Worm (Caenorhabditis elegans) whole organism, midembryonic: ENCODE results near the gene T22D1.17.

Source experiments
- cog-1 ChIP-seq: sonication (generic microtip); optimal IDR thresholded peaks from 2 replicates; lab custom pipeline; 2016; ENCODE audit warnings: missing genetic modification characterization, missing compliant biosample characterization
- flt-1 ChIP-seq: fragments of 200-800 bp; sonication (Bioruptor generic); IDR thresholded peaks from 2 replicates; pipeline ENCODE4 v1.3.6; 2022; ENCODE audit warnings: missing genetic modification characterization, missing compliant biosample characterization
- med-1 ChIP-seq: sonication (generic microtip); optimal IDR thresholded peaks from 2 replicates; lab custom pipeline; 2017; ENCODE audit warnings: missing genetic modification characterization, mild to moderate bottlenecking, missing compliant biosample characterization, antibody characterized with exemption, missing genetic modification reagents; ENCODE audit not compliant: insufficient read depth
- ref-1 ChIP-seq: fragments of 200-800 bp; sonication (Bioruptor generic); conservative IDR thresholded peaks from 2 replicates; pipeline ENCODE4 v1.3.6; 2022; ENCODE audit warnings: missing genetic modification reagents, missing genetic modification characterization, missing compliant biosample characterization
- tab-1 ChIP-seq: fragments of 200-800 bp; sonication (Bioruptor generic); IDR thresholded peaks from 2 replicates; pipeline ENCODE4 v1.3.6; 2022; ENCODE audit warnings: missing genetic modification characterization, missing compliant biosample characterization
- ztf-29 ChIP-seq: fragments of 200-800 bp; sonication (Bioruptor generic); IDR thresholded peaks from 2 replicates; pipeline ENCODE4 v1.3.6; 2022; ENCODE audit warnings: missing genetic modification reagents, missing genetic modification characterization, missing compliant biosample characterization

- no peak for TF ChIP-seq flt-1
- TF ChIP-seq cog-1 (tag; lab: Kevin White, UChicago) = no peak
- no peak for TF ChIP-seq med-1 (GFP tag; lab: Kevin White, UChicago)
- no peak for TF ChIP-seq ref-1
- TF ChIP-seq ztf-29 = no peak
- TF ChIP-seq tab-1 (GFP tag; lab: Robert Waterston, UW) = no peak
Observed at ce11 chrIV:6904606-6905005, 1.2 kb upstream of the T22D1.17 start.
